Worm (Caenorhabditis elegans) whole organism, L4 larva: ENCODE results near the gene gcy-32.

ENCODE experiments used
- D1046.2 ChIP-seq: fragments of 200-800 bp; sonication (Bioruptor generic); IDR thresholded peaks from 2 replicates; pipeline ENCODE4 v1.3.6; 2022; ENCODE audit warnings: missing genetic modification characterization, missing compliant biosample characterization
- F37D6.2 ChIP-seq: sonication (generic microtip); optimal IDR thresholded peaks from 2 replicates; lab custom pipeline; 2016; ENCODE audit warnings: mild to moderate bottlenecking, missing genetic modification characterization, missing compliant biosample characterization
- F44E2.7 ChIP-seq: fragments of 200-800 bp; sonication (Bioruptor generic); IDR thresholded peaks from 2 replicates; pipeline ENCODE4 v2.1.2; 2022; ENCODE audit warnings: missing genetic modification characterization, missing compliant biosample characterization
- F49E8.2 ChIP-seq: sonication (generic microtip); optimal IDR thresholded peaks from 2 replicates; lab custom pipeline; 2016; ENCODE audit warnings: missing compliant biosample characterization, mild to moderate bottlenecking, missing genetic modification characterization, borderline replicate concordance
- R02D3.7 ChIP-seq: fragments of 150-350 bp; sonication (generic microtip); optimal IDR thresholded peaks from 3 replicates; lab custom pipeline; 2014; ENCODE audit warnings: missing biosample characterization, missing genetic modification characterization
- Y105C5A.15 ChIP-seq: fragments of 200-800 bp; sonication (Bioruptor generic); IDR thresholded peaks from 2 replicates; pipeline ENCODE4 v1.3.6; 2022; ENCODE audit warnings: missing genetic modification characterization, missing compliant biosample characterization
- Y5F2A.4 ChIP-seq: fragments of 200-800 bp; sonication (Bioruptor generic); optimal IDR thresholded peaks from 2 replicates; lab custom pipeline; 2018; ENCODE audit warnings: mild to moderate bottlenecking, missing genetic modification characterization, missing compliant biosample characterization
- aha-1 ChIP-seq: fragments of 150-350 bp; peaks from one replicate; lab custom pipeline; 2014; ENCODE audit warnings: missing biosample characterization, missing genetic modification characterization
- aly-2 ChIP-seq: sonication (generic microtip); optimal IDR thresholded peaks from 2 replicates; lab custom pipeline; 2018; ENCODE audit warnings: missing biosample characterization, missing genetic modification characterization
- ceh-28 ChIP-seq: fragments of 150-350 bp; optimal IDR thresholded peaks from 2 replicates; lab custom pipeline; 2014; ENCODE audit warnings: missing biosample characterization, missing genetic modification reagents, missing genetic modification characterization
- ceh-44 ChIP-seq: fragments of 200-800 bp; sonication (Bioruptor generic); IDR thresholded peaks from 2 replicates; pipeline ENCODE4 v1.3.6; 2022; ENCODE audit warnings: missing genetic modification reagents, missing genetic modification characterization, missing compliant biosample characterization
- ceh-82 ChIP-seq: sonication (generic microtip); optimal IDR thresholded peaks from 2 replicates; lab custom pipeline; 2017; ENCODE audit warnings: missing biosample characterization, missing genetic modification characterization
- ctbp-1 ChIP-seq: fragments of 200-800 bp; sonication (Bioruptor generic); IDR thresholded peaks from 2 replicates; pipeline ENCODE4 v1.3.6; 2022; ENCODE audit warnings: missing genetic modification reagents, missing genetic modification characterization, missing compliant biosample characterization
- daf-16 ChIP-seq, 3 experiments: sonication (generic microtip); optimal IDR thresholded peaks; 2 replicates each; lab custom pipeline; 2016 to 2017; ENCODE audit warnings: missing genetic modification characterization in 3 of 3, missing genetic modification reagents in 3 of 3, mild to moderate bottlenecking in 2 of 3, missing compliant biosample characterization in 2 of 3, missing biosample characterization in 1 of 3, moderate library complexity in 1 of 3
- daf-19 ChIP-seq: fragments of 200-800 bp; sonication (Bioruptor generic); conservative IDR thresholded peaks from 2 replicates; pipeline ENCODE4 v1.3.6; 2022; ENCODE audit warnings: missing genetic modification characterization, missing compliant biosample characterization
- daf-8 ChIP-seq: fragments of 200-800 bp; sonication (Bioruptor generic); IDR thresholded peaks from 2 replicates; pipeline ENCODE4 v1.3.6; 2022; ENCODE audit warnings: missing genetic modification characterization, missing compliant biosample characterization
- dpl-1 ChIP-seq: fragments of 150-350 bp; optimal IDR thresholded peaks from 2 replicates; lab custom pipeline; 2014; ENCODE audit warnings: missing biosample characterization, missing genetic modification reagents, missing genetic modification characterization
- dve-1 ChIP-seq: sonication (generic microtip); optimal IDR thresholded peaks from 2 replicates; lab custom pipeline; 2017; ENCODE audit warnings: antibody characterized with exemption, mild to moderate bottlenecking, missing genetic modification characterization, missing compliant biosample characterization; ENCODE audit not compliant: insufficient read depth
- fkh-10 ChIP-seq: fragments of 150-350 bp; optimal IDR thresholded peaks from 2 replicates; lab custom pipeline; 2014; ENCODE audit warnings: missing biosample characterization, missing genetic modification reagents, missing genetic modification characterization
- hlh-30 ChIP-seq: sonication (generic microtip); optimal IDR thresholded peaks from 2 replicates; lab custom pipeline; 2017; ENCODE audit warnings: antibody characterized with exemption, mild to moderate bottlenecking, missing genetic modification characterization, missing compliant biosample characterization; ENCODE audit not compliant: insufficient read depth
- jun-1 ChIP-seq: fragments of 150-350 bp; optimal IDR thresholded peaks from 2 replicates; lab custom pipeline; 2014; ENCODE audit warnings: missing biosample characterization, missing genetic modification reagents, missing genetic modification characterization
- lin-1 ChIP-seq: fragments of 200-800 bp; sonication (Bioruptor generic); IDR thresholded peaks from 2 replicates; pipeline ENCODE4 v1.3.6; 2022; ENCODE audit warnings: missing genetic modification reagents, missing genetic modification characterization, missing compliant biosample characterization
- lin-15B ChIP-seq: fragments of 150-350 bp; sonication (generic microtip); optimal IDR thresholded peaks from 3 replicates; lab custom pipeline; 2014; ENCODE audit warnings: missing biosample characterization, missing genetic modification characterization
- lin-39 ChIP-seq: fragments of 150-350 bp; optimal IDR thresholded peaks from 2 replicates; lab custom pipeline; 2014; ENCODE audit warnings: missing biosample characterization, missing genetic modification reagents, missing genetic modification characterization
- lir-3 ChIP-seq: sonication (generic microtip); optimal IDR thresholded peaks from 2 replicates; lab custom pipeline; 2016; ENCODE audit warnings: mild to moderate bottlenecking, missing genetic modification characterization, missing compliant biosample characterization
- madf-9 ChIP-seq: fragments of 200-800 bp; sonication (Bioruptor generic); conservative IDR thresholded peaks from 2 replicates; pipeline ENCODE4 v1.3.6; 2022; ENCODE audit warnings: missing genetic modification reagents, missing genetic modification characterization, missing compliant biosample characterization
- mdl-1 ChIP-seq, 2 experiments: fragments of 150-350 bp in 1 of 2; sonication (generic microtip) in 1 of 2; optimal IDR thresholded peaks; 2 replicates each; lab custom pipeline; 2014 to 2017; ENCODE audit warnings: missing biosample characterization in 2 of 2, missing genetic modification characterization in 2 of 2
- mdt-29 ChIP-seq: fragments of 200-800 bp; sonication (Bioruptor generic); IDR thresholded peaks from 2 replicates; pipeline ENCODE4 v1.3.6; 2022; ENCODE audit warnings: missing genetic modification reagents, missing genetic modification characterization, missing compliant biosample characterization
- mes-2 ChIP-seq: sonication (generic microtip); optimal IDR thresholded peaks from 2 replicates; lab custom pipeline; 2016; ENCODE audit warnings: missing genotype, mild to moderate bottlenecking, missing genetic modification characterization, missing compliant biosample characterization; ENCODE audit not compliant: poor library complexity, severe bottlenecking
- mxl-2 ChIP-seq: fragments of 200-800 bp; sonication (Bioruptor generic); conservative IDR thresholded peaks from 2 replicates; pipeline ENCODE4 v1.3.6; 2022; ENCODE audit warnings: missing genetic modification reagents, missing genetic modification characterization, missing compliant biosample characterization
- mxl-3 ChIP-seq: fragments of 200-800 bp; sonication (Bioruptor generic); optimal IDR thresholded peaks from 2 replicates; lab custom pipeline; 2018; ENCODE audit warnings: mild to moderate bottlenecking, missing genetic modification characterization, missing compliant biosample characterization
- nhr-102 ChIP-seq: sonication (generic microtip); optimal IDR thresholded peaks from 2 replicates; lab custom pipeline; 2016; ENCODE audit warnings: mild to moderate bottlenecking, missing genetic modification characterization, moderate library complexity, missing compliant biosample characterization
- nhr-11 ChIP-seq: fragments of 150-350 bp; optimal IDR thresholded peaks from 2 replicates; lab custom pipeline; 2014; ENCODE audit warnings: missing biosample characterization, missing genetic modification characterization
- nhr-111 ChIP-seq: fragments of 200-800 bp; sonication (Bioruptor generic); optimal IDR thresholded peaks from 2 replicates; lab custom pipeline; 2018; ENCODE audit warnings: mild to moderate bottlenecking, missing genetic modification characterization, missing compliant biosample characterization
- nhr-42 ChIP-seq: fragments of 200-800 bp; sonication (Bioruptor generic); IDR thresholded peaks from 2 replicates; pipeline ENCODE4 v1.3.6; 2022; ENCODE audit warnings: missing genetic modification characterization, missing compliant biosample characterization
- nhr-48 ChIP-seq: sonication (generic microtip); optimal IDR thresholded peaks from 2 replicates; lab custom pipeline; 2016; ENCODE audit warnings: mild to moderate bottlenecking, missing genetic modification characterization, missing compliant biosample characterization
- nhr-6 ChIP-seq: fragments of 150-350 bp; optimal IDR thresholded peaks from 2 replicates; lab custom pipeline; 2014; ENCODE audit warnings: missing biosample characterization, missing genetic modification characterization
- php-3 ChIP-seq: fragments of 200-800 bp; sonication (Bioruptor generic); IDR thresholded peaks from 2 replicates; pipeline ENCODE4 v1.3.6; 2022; ENCODE audit warnings: missing genetic modification reagents, missing genetic modification characterization, missing compliant biosample characterization
- pqm-1 ChIP-seq: sonication (generic microtip); optimal IDR thresholded peaks from 2 replicates; lab custom pipeline; 2017; ENCODE audit warnings: missing biosample characterization, missing genetic modification characterization
- rbr-2 ChIP-seq: sonication (generic microtip); optimal IDR thresholded peaks from 2 replicates; lab custom pipeline; 2016; ENCODE audit warnings: missing genotype, missing genetic modification characterization, missing compliant biosample characterization
- set-16 ChIP-seq: fragments of 200-800 bp; sonication (Bioruptor generic); IDR thresholded peaks from 2 replicates; pipeline ENCODE4 v1.3.6; 2022; ENCODE audit warnings: missing genetic modification reagents, missing genetic modification characterization, missing compliant biosample characterization
- skn-1 ChIP-seq: fragments of 150-350 bp; optimal IDR thresholded peaks from 2 replicates; lab custom pipeline; 2014; ENCODE audit warnings: missing biosample characterization, missing genetic modification characterization
- snpc-4 ChIP-seq: fragments of 150-350 bp; optimal IDR thresholded peaks from 2 replicates; lab custom pipeline; 2014; ENCODE audit warnings: missing biosample characterization, missing genetic modification characterization
- spr-1 ChIP-seq: sonication (generic microtip); optimal IDR thresholded peaks from 2 replicates; lab custom pipeline; 2016; ENCODE audit warnings: mild to moderate bottlenecking, missing genetic modification characterization, missing compliant biosample characterization
- tag-97 ChIP-seq: fragments of 200-800 bp; sonication (Bioruptor generic); IDR thresholded peaks from 2 replicates; pipeline ENCODE4 v1.3.6; 2022; ENCODE audit warnings: missing genetic modification characterization, missing compliant biosample characterization
- unc-39 ChIP-seq: sonication (generic microtip); optimal IDR thresholded peaks from 2 replicates; lab custom pipeline; 2017; ENCODE audit warnings: missing biosample characterization, missing genetic modification characterization
- unc-62 ChIP-seq, 3 experiments: fragments of 150-350 bp in 1 of 3; sonication (generic microtip); optimal IDR thresholded peaks in 2 of 3; peaks in 1 of 3; 1 replicate in 1 of 3; 2 replicates in 2 of 3; lab custom pipeline; 2014 to 2017; ENCODE audit warnings: missing biosample characterization in 3 of 3, missing genetic modification characterization in 3 of 3, missing genetic modification reagents in 3 of 3, missing genotype in 1 of 3
- vab-7 ChIP-seq: fragments of 200-800 bp; sonication (Bioruptor generic); IDR thresholded peaks from 2 replicates; pipeline ENCODE4 v1.3.6; 2022; ENCODE audit warnings: missing genetic modification reagents, missing genetic modification characterization, missing compliant biosample characterization
- zfp-2 ChIP-seq: sonication (generic microtip); optimal IDR thresholded peaks from 2 replicates; lab custom pipeline; 2016; ENCODE audit warnings: mild to moderate bottlenecking, missing genetic modification characterization, missing compliant biosample characterization
- zfp-3 ChIP-seq: fragments of 200-800 bp; sonication (Bioruptor generic); conservative IDR thresholded peaks from 2 replicates; pipeline ENCODE4 v1.3.6; 2022; ENCODE audit warnings: missing genetic modification reagents, missing genetic modification characterization, missing compliant biosample characterization
- zip-11 ChIP-seq: fragments of 200-800 bp; sonication (Bioruptor generic); IDR thresholded peaks from 2 replicates; pipeline ENCODE4 v1.3.6; 2022; ENCODE audit warnings: missing genetic modification characterization, missing compliant biosample characterization
- ztf-11 ChIP-seq: fragments of 150-350 bp; optimal IDR thresholded peaks from 2 replicates; lab custom pipeline; 2014; ENCODE audit warnings: missing biosample characterization, missing genetic modification characterization

The gcy-32 gene

ce11 chrV:13893583-13893982, 21.7 kb downstream of the gcy-32 start (continued):
- TF ChIP-seq ceh-28 (tag; lab: Kevin White, UChicago) (no peak), lin-15B (tag; lab: Kevin White, UChicago) (no peak), tag-97 (no peak), nhr-48 (tag; lab: Kevin White, UChicago) (no peak), dpl-1 (GFP tag; lab: Kevin White, UChicago) (no peak), mxl-3 (GFP tag; lab: Kevin White, UChicago) (no peak), zfp-3 (GFP tag; lab: Robert Waterston, UW) (no peak), aha-1 (tag; lab: Kevin White, UChicago) (peak; percentile 75), lir-3 (no peak), unc-39 (tag; lab: Kevin White, UChicago) (no peak), rbr-2 (tag; lab: Kevin White, UChicago) (no peak), ceh-44 (GFP tag; lab: Robert Waterston, UW) (no peak), nhr-11 (tag; lab: Kevin White, UChicago) (no peak), aly-2 (tag; lab: Kevin White, UChicago) (no peak), mxl-2 (GFP tag; lab: Robert Waterston, UW) (no peak), snpc-4 (tag; lab: Kevin White, UChicago) (no peak), ctbp-1 (no peak), F44E2.7 (GFP tag; lab: Robert Waterston, UW) (no peak), daf-16 (GFP tag; optimal IDR thresholded peaks at IDR 0.05; lab: Kevin White, UChicago) (no peak), daf-16 (tag; optimal IDR thresholded peaks at IDR 0.05; lab: Kevin White, UChicago) (no peak), madf-9 (GFP tag; lab: Robert Waterston, UW) (no peak), vab-7 (GFP tag; lab: Robert Waterston, UW) (no peak), zip-11 (no peak), daf-19 (GFP tag; lab: Robert Waterston, UW) (no peak), mdl-1 (tag; optimal IDR thresholded peaks at IDR 0.05; lab: Kevin White, UChicago) (no peak), D1046.2 (GFP tag; lab: Robert Waterston, UW) (no peak), php-3 (GFP tag; lab: Robert Waterston, UW) (peak; percentile 86), set-16 (GFP tag; lab: Robert Waterston, UW) (no peak), pqm-1 (tag; lab: Kevin White, UChicago) (peak; percentile 88), skn-1 (no peak), nhr-111 (GFP tag; lab: Kevin White, UChicago) (no peak), R02D3.7 (no peak), dve-1 (tag; lab: Kevin White, UChicago) (peak; percentile 53), Y105C5A.15 (GFP tag; lab: Robert Waterston, UW) (no peak), nhr-42 (no peak), ceh-82 (tag; lab: Kevin White, UChicago) (no peak), nhr-6 (tag; lab: Kevin White, UChicago) (peak; percentile 12), lin-1 (GFP tag; lab: Robert Waterston, UW) (peak; percentile 80), spr-1 (no peak), lin-39 (tag; lab: Kevin White, UChicago) (no peak), daf-8 (GFP tag; lab: Robert Waterston, UW) (no peak), hlh-30 (tag; lab: Kevin White, UChicago) (no peak), zfp-2 (no peak), F37D6.2 (no peak), unc-62 (GFP tag; optimal IDR thresholded peaks at IDR 0.05 in 1 of 2; lab: Kevin White, UChicago) (no peak), unc-62 (tag; optimal IDR thresholded peaks at IDR 0.05; lab: Kevin White, UChicago) (no peak), fkh-10 (GFP tag; lab: Kevin White, UChicago) (no peak), F49E8.2 (no peak), ztf-11 (tag; lab: Kevin White, UChicago) (no peak), Y5F2A.4 (no peak), mdt-29 (GFP tag; lab: Robert Waterston, UW) (no peak), mes-2 (tag; lab: Kevin White, UChicago) (no peak), nhr-102 (tag; lab: Kevin White, UChicago) (no peak), jun-1 (no peak)
